Worm (Caenorhabditis elegans) whole organism, L1 larva: ENCODE measurements around the gene M04B2.2.

Source experiments
- C04F5.9 ChIP-seq: sonication (generic microtip); optimal IDR thresholded peaks from 2 replicates; lab custom pipeline; 2016; ENCODE audit warnings: missing genetic modification characterization, missing compliant biosample characterization
- C16A3.4 ChIP-seq: fragments of 150-350 bp; optimal IDR thresholded peaks from 2 replicates; lab custom pipeline; 2014; ENCODE audit warnings: missing biosample characterization, missing genetic modification characterization
- alr-1 ChIP-seq: fragments of 200-800 bp; sonication (Bioruptor generic); optimal IDR thresholded peaks from 2 replicates; lab custom pipeline; 2018; ENCODE audit warnings: borderline replicate concordance, mild to moderate bottlenecking, missing genetic modification characterization, missing compliant biosample characterization
- ceh-8 ChIP-seq: fragments of 200-800 bp; sonication (Bioruptor generic); optimal IDR thresholded peaks from 2 replicates; lab custom pipeline; 2018; ENCODE audit warnings: mild to moderate bottlenecking, missing genetic modification characterization, moderate library complexity, missing compliant biosample characterization
- ceh-88 ChIP-seq: fragments of 200-800 bp; sonication (Bioruptor generic); IDR thresholded peaks from 2 replicates; pipeline ENCODE4 v1.3.6; 2022; ENCODE audit warnings: missing genetic modification characterization, missing compliant biosample characterization
- ces-1 ChIP-seq: fragments of 150-350 bp; optimal IDR thresholded peaks from 2 replicates; lab custom pipeline; 2014; ENCODE audit warnings: missing biosample characterization, missing genetic modification reagents, missing genetic modification characterization
- dpl-1 ChIP-seq, 3 experiments: fragments of 150-350 bp in 2 of 3; sonication (generic microtip) in 1 of 3; optimal IDR thresholded peaks; 2 replicates each; lab custom pipeline; 2014 to 2017; ENCODE audit warnings: missing biosample characterization in 3 of 3, missing genetic modification characterization in 3 of 3, missing genetic modification reagents in 3 of 3
- dsc-1 ChIP-seq: sonication (generic microtip); optimal IDR thresholded peaks from 2 replicates; lab custom pipeline; 2016; ENCODE audit warnings: mild to moderate bottlenecking, missing genetic modification characterization, missing compliant biosample characterization
- efl-1 ChIP-seq, 4 experiments: fragments of 150-350 bp; optimal IDR thresholded peaks in 3 of 4; peaks in 1 of 4; 1 replicate in 1 of 4; 2 replicates in 3 of 4; lab custom pipeline; 2014; ENCODE audit warnings: missing biosample characterization in 2 of 4, missing genetic modification characterization in 2 of 4, missing genetic modification reagents in 2 of 4
- egl-27 ChIP-seq, 2 experiments: fragments of 150-350 bp in 1 of 2; sonication (generic microtip); optimal IDR thresholded peaks; 3 replicates each; lab custom pipeline; 2017 to 2018; ENCODE audit warnings: missing biosample characterization in 2 of 2, missing genetic modification characterization in 2 of 2, missing genetic modification reagents in 2 of 2
- elt-2 ChIP-seq: sonication (generic microtip); optimal IDR thresholded peaks from 2 replicates; lab custom pipeline; 2016; ENCODE audit warnings: missing genetic modification characterization, mild to moderate bottlenecking, inconsistent platforms, missing compliant biosample characterization, missing genetic modification reagents
- elt-3 ChIP-seq, 6 experiments: fragments of 150-350 bp in 1 of 6; sonication (generic microtip); optimal IDR thresholded peaks; 2 replicates each; lab custom pipeline; 2017 to 2018; ENCODE audit warnings: missing biosample characterization in 6 of 6, missing genetic modification characterization in 6 of 6, inconsistent platforms in 1 of 6
- fkh-4 ChIP-seq: sonication (generic microtip); optimal IDR thresholded peaks from 2 replicates; lab custom pipeline; 2016; ENCODE audit warnings: missing compliant biosample characterization, missing genetic modification characterization, borderline replicate concordance
- grh-1 ChIP-seq: fragments of 200-800 bp; sonication (Bioruptor generic); IDR thresholded peaks from 2 replicates; pipeline ENCODE4 v1.3.6; 2022; ENCODE audit warnings: missing genetic modification reagents, missing genetic modification characterization, missing compliant biosample characterization
- hlh-17 ChIP-seq: fragments of 200-800 bp; sonication (Bioruptor generic); optimal IDR thresholded peaks from 2 replicates; lab custom pipeline; 2018; ENCODE audit warnings: missing genetic modification characterization, mild to moderate bottlenecking, missing compliant biosample characterization, moderate library complexity, borderline replicate concordance
- hpl-2 ChIP-seq: fragments of 150-350 bp; optimal IDR thresholded peaks from 2 replicates; lab custom pipeline; 2014; ENCODE audit warnings: missing biosample characterization, missing genetic modification reagents, missing genetic modification characterization
- lin-13 ChIP-seq: fragments of 150-350 bp; optimal IDR thresholded peaks from 2 replicates; lab custom pipeline; 2014; ENCODE audit warnings: missing biosample characterization, missing genetic modification reagents, missing genetic modification characterization
- lin-14 ChIP-seq: fragments of 200-800 bp; sonication (Bioruptor generic); optimal IDR thresholded peaks from 2 replicates; lab custom pipeline; 2018; ENCODE audit warnings: mild to moderate bottlenecking, missing genetic modification characterization, moderate library complexity, missing compliant biosample characterization
- lin-35 ChIP-seq, 2 experiments: fragments of 150-350 bp; optimal IDR thresholded peaks; 2 replicates each; lab custom pipeline; 2014; ENCODE audit warnings: missing biosample characterization in 2 of 2, missing genetic modification characterization in 2 of 2, missing genetic modification reagents in 2 of 2
- lsy-2 ChIP-seq, 2 experiments: fragments of 150-350 bp; optimal IDR thresholded peaks; 2 replicates each; lab custom pipeline; 2014; ENCODE audit warnings: missing biosample characterization in 2 of 2, missing genetic modification characterization in 2 of 2
- nhr-11 ChIP-seq: fragments of 150-350 bp; optimal IDR thresholded peaks from 2 replicates; lab custom pipeline; 2014; ENCODE audit warnings: missing biosample characterization, missing genetic modification characterization
- nhr-19 ChIP-seq: fragments of 200-800 bp; sonication (Bioruptor generic); conservative IDR thresholded peaks from 2 replicates; pipeline ENCODE4 v1.3.6; 2022; ENCODE audit warnings: missing genetic modification characterization, missing compliant biosample characterization
- nhr-20 ChIP-seq: sonication (generic microtip); optimal IDR thresholded peaks from 2 replicates; lab custom pipeline; 2016; ENCODE audit warnings: mild to moderate bottlenecking, missing genetic modification characterization, missing compliant biosample characterization
- nhr-237 ChIP-seq: fragments of 150-350 bp; optimal IDR thresholded peaks from 2 replicates; lab custom pipeline; 2014; ENCODE audit warnings: missing biosample characterization, missing genetic modification characterization
- nhr-28 ChIP-seq: fragments of 150-350 bp; optimal IDR thresholded peaks from 2 replicates; lab custom pipeline; 2014; ENCODE audit warnings: missing biosample characterization, missing genetic modification characterization
- nhr-47 ChIP-seq: sonication (generic microtip); optimal IDR thresholded peaks from 2 replicates; lab custom pipeline; 2016; ENCODE audit warnings: mild to moderate bottlenecking, missing genetic modification characterization, moderate library complexity, missing compliant biosample characterization
- nhr-71 ChIP-seq: sonication (generic microtip); optimal IDR thresholded peaks from 2 replicates; lab custom pipeline; 2016; ENCODE audit warnings: mild to moderate bottlenecking, missing genetic modification characterization, moderate library complexity, missing compliant biosample characterization
- nhr-76 ChIP-seq: sonication (generic microtip); optimal IDR thresholded peaks from 2 replicates; lab custom pipeline; 2017; ENCODE audit warnings: missing biosample characterization, missing genetic modification characterization
- nhr-77 ChIP-seq: fragments of 150-350 bp; optimal IDR thresholded peaks from 2 replicates; lab custom pipeline; 2014; ENCODE audit warnings: missing biosample characterization, missing genetic modification characterization
- nhr-85 ChIP-seq: sonication (generic microtip); peaks from one replicate; lab custom pipeline; 2016; ENCODE audit warnings: missing genetic modification characterization, inconsistent platforms, missing compliant biosample characterization
- pqm-1 ChIP-seq: sonication (generic microtip); optimal IDR thresholded peaks from 3 replicates; lab custom pipeline; 2017; ENCODE audit warnings: missing biosample characterization, missing genetic modification characterization
- snu-23 ChIP-seq: sonication (generic microtip); optimal IDR thresholded peaks from 2 replicates; lab custom pipeline; 2016; ENCODE audit warnings: missing genetic modification characterization, missing compliant biosample characterization
- sptf-1 ChIP-seq: fragments of 150-350 bp; optimal IDR thresholded peaks from 2 replicates; lab custom pipeline; 2014; ENCODE audit warnings: missing biosample characterization, missing genetic modification characterization
- sup-37 ChIP-seq: fragments of 200-800 bp; sonication (Bioruptor generic); optimal IDR thresholded peaks from 2 replicates; lab custom pipeline; 2018; ENCODE audit warnings: mild to moderate bottlenecking, missing genetic modification characterization, missing compliant biosample characterization
- tbx-2 ChIP-seq: sonication (generic microtip); optimal IDR thresholded peaks from 2 replicates; lab custom pipeline; 2016; ENCODE audit warnings: missing genetic modification characterization, missing compliant biosample characterization
- tlp-1 ChIP-seq: fragments of 150-350 bp; optimal IDR thresholded peaks from 2 replicates; lab custom pipeline; 2014; ENCODE audit warnings: missing biosample characterization, missing genetic modification characterization
- unc-98 ChIP-seq: fragments of 200-800 bp; sonication (Bioruptor generic); IDR thresholded peaks from 2 replicates; pipeline ENCODE4 v1.3.6; 2022; ENCODE audit warnings: missing genetic modification characterization, missing compliant biosample characterization
- vab-15 ChIP-seq: sonication (generic microtip); optimal IDR thresholded peaks from 2 replicates; lab custom pipeline; 2017; ENCODE audit warnings: missing genotype, mild to moderate bottlenecking, missing genetic modification characterization, missing compliant biosample characterization
- zag-1 ChIP-seq: fragments of 150-350 bp; optimal IDR thresholded peaks from 2 replicates; lab custom pipeline; 2014; ENCODE audit warnings: missing biosample characterization, missing genetic modification characterization
- ztf-4 ChIP-seq: fragments of 150-350 bp; optimal IDR thresholded peaks from 2 replicates; lab custom pipeline; 2014; ENCODE audit warnings: missing biosample characterization, missing genetic modification characterization

Gene M04B2.2

DNA sequence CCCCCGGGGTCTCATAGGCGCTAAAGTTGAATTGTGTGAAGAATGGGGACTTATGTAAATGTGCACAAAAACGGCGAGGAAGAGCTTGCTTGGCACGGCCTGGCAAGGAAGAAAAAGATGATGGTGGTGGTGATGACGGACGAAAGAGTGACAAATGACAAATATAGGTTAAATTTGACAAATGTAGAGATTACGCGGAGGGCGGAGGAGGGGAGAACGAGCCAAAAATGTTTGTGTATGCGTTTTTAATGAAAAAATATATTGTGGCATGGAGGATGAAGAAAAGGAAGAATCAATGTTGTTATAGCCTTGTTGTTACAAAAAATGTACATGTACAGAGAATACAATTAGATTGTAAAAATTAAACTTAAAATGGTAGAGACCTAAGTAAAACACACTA, 41.0 kb upstream of the M04B2.2 start:
- no peak for TF ChIP-seq ztf-4 (tag; lab: Kevin White, UChicago)
- TF ChIP-seq zag-1 (tag; lab: Kevin White, UChicago), result no peak
- TF ChIP-seq vab-15 (tag; lab: Kevin White, UChicago), result no peak
- TF ChIP-seq nhr-20, result no peak
- TF ChIP-seq elt-3 (tag; optimal IDR thresholded peaks at IDR 0.05; lab: Kevin White, UChicago), result no peak
- no peak for TF ChIP-seq C04F5.9 (tag; lab: Kevin White, UChicago)
- no peak for TF ChIP-seq nhr-19 (GFP tag; lab: Robert Waterston, UW)

DNA sequence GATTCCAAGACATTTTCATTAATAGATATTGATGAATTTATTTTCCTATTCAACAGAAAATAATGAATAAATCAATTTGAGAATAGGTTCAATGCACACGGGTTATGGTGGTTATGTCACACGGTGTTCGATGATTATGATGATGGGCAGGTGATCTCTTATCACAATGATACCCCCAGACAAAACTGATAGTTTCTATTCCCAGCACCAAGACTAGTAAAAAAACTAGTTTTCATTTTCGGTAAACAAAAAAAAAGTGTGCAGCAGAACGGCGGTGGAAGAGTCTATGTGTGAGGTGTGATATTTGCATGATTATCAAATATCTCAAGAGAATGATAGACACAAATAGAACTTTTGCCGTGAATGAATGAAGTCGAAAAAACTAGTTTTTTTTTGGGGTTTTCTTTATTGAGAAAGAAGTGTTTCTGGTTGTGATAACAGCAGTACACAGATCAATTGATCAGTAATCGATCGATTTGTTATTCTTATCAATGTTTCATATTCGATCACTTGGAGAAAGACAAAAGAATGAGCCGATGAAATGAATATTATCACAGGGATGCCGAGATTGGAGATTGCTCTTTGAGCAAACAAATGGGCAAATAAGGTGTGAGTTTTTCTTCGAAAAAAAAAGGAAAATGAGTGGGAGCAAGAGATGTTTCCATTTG, 39.8 kb upstream of the M04B2.2 start:
- TF ChIP-seq nhr-47 (tag; lab: Kevin White, UChicago), result no peak
- TF ChIP-seq ceh-8, result no peak
- no peak for TF ChIP-seq nhr-77 (tag; lab: Kevin White, UChicago)
- TF ChIP-seq unc-98 (GFP tag; lab: Robert Waterston, UW), result no peak
- no peak for TF ChIP-seq nhr-19 (GFP tag; lab: Robert Waterston, UW)
- no peak for TF ChIP-seq lin-13
- TF ChIP-seq nhr-76 (tag; lab: Kevin White, UChicago), result no peak
- peak; percentile 29 for TF ChIP-seq lin-14 (GFP tag; lab: Kevin White, UChicago)
- TF ChIP-seq snu-23 (GFP tag; lab: Kevin White, UChicago), result peak; percentile 30
- TF ChIP-seq tbx-2 (tag; lab: Kevin White, UChicago), result no peak
- TF ChIP-seq vab-15 (tag; lab: Kevin White, UChicago), result no peak
- no peak for TF ChIP-seq tlp-1 (tag; lab: Kevin White, UChicago)
- no peak for TF ChIP-seq fkh-4 (tag; lab: Kevin White, UChicago)
- TF ChIP-seq efl-1 (optimal IDR thresholded peaks at IDR 0.05; lab: Kevin White, UChicago), result no peak
- TF ChIP-seq efl-1 (GFP tag; optimal IDR thresholded peaks at IDR 0.05 in 1 of 2; lab: Kevin White, UChicago), result no peak
- no peak for TF ChIP-seq nhr-28 (tag; lab: Kevin White, UChicago)
- TF ChIP-seq lin-35 (GFP tag; optimal IDR thresholded peaks at IDR 0.05; lab: Kevin White, UChicago), result peak in 1 of 2 experiments; percentile 48
- TF ChIP-seq nhr-237 (tag; lab: Kevin White, UChicago), result no peak
- TF ChIP-seq pqm-1 (tag; lab: Kevin White, UChicago), result no peak
- peak; percentile 41 for TF ChIP-seq nhr-20
- TF ChIP-seq sptf-1 (tag; lab: Kevin White, UChicago), result no peak
- peak; percentile 65 for TF ChIP-seq elt-2
- TF ChIP-seq C16A3.4 (tag; lab: Kevin White, UChicago), result no peak
- TF ChIP-seq egl-27 (tag; optimal IDR thresholded peaks at IDR 0.05; lab: Kevin White, UChicago), result no peak
- TF ChIP-seq nhr-11, result no peak
- TF ChIP-seq nhr-85 (tag; lab: Kevin White, UChicago), result peak; percentile 74
- no peak for TF ChIP-seq hpl-2 (GFP tag; lab: Kevin White, UChicago)
- TF ChIP-seq dsc-1 (tag; lab: Kevin White, UChicago), result no peak
- no peak for TF ChIP-seq ces-1 (GFP tag; lab: Kevin White, UChicago)
- TF ChIP-seq grh-1 (GFP tag; lab: Robert Waterston, UW), result peak; percentile 44; the same call in 1 of the 2 replicates
- TF ChIP-seq sup-37, result no peak
- TF ChIP-seq ceh-88 (GFP tag; lab: Robert Waterston, UW), result no peak
- no peak for TF ChIP-seq alr-1 (tag; lab: Kevin White, UChicago)
- no peak for TF ChIP-seq zag-1 (tag; lab: Kevin White, UChicago)
- TF ChIP-seq dpl-1 (GFP tag; optimal IDR thresholded peaks at IDR 0.05; lab: Kevin White, UChicago), result no peak
- TF ChIP-seq lsy-2 (tag; optimal IDR thresholded peaks at IDR 0.05; lab: Kevin White, UChicago), result no peak
- TF ChIP-seq nhr-71 (tag; lab: Kevin White, UChicago), result peak; percentile 42
- no peak for TF ChIP-seq hlh-17 (GFP tag; lab: Kevin White, UChicago)
- peak in 1 of 6 experiments; percentile 50 for TF ChIP-seq elt-3 (tag; optimal IDR thresholded peaks at IDR 0.05; lab: Kevin White, UChicago)
